Fruit fly (Drosophila melanogaster) whole organism, embryonic: ENCODE data around the gene P58IPK.
A peak's percentile ranks its signal among the peaks of the same experiment; 100 is the strongest.

Experiments used
- Aef1 ChIP-seq: fragments of 200-800 bp; sonication (Bioruptor generic); IDR thresholded peaks from 3 replicates; pipeline ENCODE4 v1.3.6; 2022; ENCODE audit warnings: missing biosample characterization, missing genetic modification characterization
- Asciz ChIP-seq: fragments of 200-800 bp; sonication (Bioruptor generic); optimal IDR thresholded peaks from 2 replicates; lab custom pipeline; 2017; ENCODE audit warnings: missing biosample characterization, mild to moderate bottlenecking, missing genetic modification characterization, missing genetic modification reagents
- Atf-2 ChIP-seq: fragments of 200-800 bp; sonication (Bioruptor generic); optimal IDR thresholded peaks from 2 replicates; lab custom pipeline; 2016; ENCODE audit warnings: missing biosample characterization, missing genetic modification characterization
- BEAF-32 ChIP-seq: fragments of 200-800 bp; sonication (Bioruptor generic); optimal IDR thresholded peaks from 3 replicates; lab custom pipeline; 2017; ENCODE audit warnings: missing biosample characterization, missing genetic modification characterization, mild to moderate bottlenecking, moderate library complexity, missing genetic modification reagents
- Bdp1 ChIP-seq: fragments of 200-800 bp; sonication (Bioruptor generic); optimal IDR thresholded peaks from 3 replicates; lab custom pipeline; 2016; ENCODE audit warnings: missing biosample characterization, missing genetic modification characterization
- CG10209 ChIP-seq: fragments of 200-800 bp; sonication (Bioruptor generic); optimal IDR thresholded peaks from 3 replicates; lab custom pipeline; 2017; ENCODE audit warnings: missing biosample characterization, mild to moderate bottlenecking, missing genetic modification characterization, missing genetic modification reagents
- CG13287 ChIP-seq: fragments of 200-800 bp; sonication (Bioruptor generic); IDR thresholded peaks from 2 replicates; pipeline ENCODE4 v1.3.6; 2022; ENCODE audit warnings: missing biosample characterization, missing genetic modification characterization; ENCODE audit not compliant: partially characterized antibody
- CG14965 ChIP-seq: fragments of 200-800 bp; sonication (Bioruptor generic); optimal IDR thresholded peaks from 2 replicates; lab custom pipeline; 2016; ENCODE audit warnings: missing biosample characterization, missing genetic modification characterization, borderline replicate concordance
- CG15011 ChIP-seq: fragments of 200-800 bp; sonication (Bioruptor generic); optimal IDR thresholded peaks from 3 replicates; lab custom pipeline; 2018; ENCODE audit warnings: missing biosample characterization, mild to moderate bottlenecking, missing genetic modification characterization
- CG17912 ChIP-seq: fragments of 200-800 bp; sonication (Bioruptor generic); optimal IDR thresholded peaks from 2 replicates; lab custom pipeline; 2018; ENCODE audit warnings: missing biosample characterization, mild to moderate bottlenecking, missing genetic modification characterization
- CG2199 ChIP-seq: fragments of 200-800 bp; sonication (Bioruptor generic); IDR thresholded peaks from 3 replicates; pipeline ENCODE4 v1.3.6; 2022; ENCODE audit warnings: missing biosample characterization, missing genetic modification characterization
- CG2712 ChIP-seq: fragments of 200-800 bp; optimal IDR thresholded peaks from 3 replicates; lab custom pipeline; 2019; ENCODE audit warnings: missing biosample characterization, mild to moderate bottlenecking, missing genetic modification characterization, moderate library complexity
- CG4617 ChIP-seq: fragments of 200-800 bp; sonication (Bioruptor generic); optimal IDR thresholded peaks from 3 replicates; lab custom pipeline; 2016; ENCODE audit warnings: missing biosample characterization, missing genetic modification characterization, borderline replicate concordance
- Drgx ChIP-seq: fragments of 200-800 bp; sonication (Bioruptor generic); IDR thresholded peaks from 2 replicates; pipeline ENCODE4 v1.3.6; 2022; ENCODE audit warnings: missing biosample characterization, missing genetic modification characterization
- MESR4 ChIP-seq: fragments of 200-800 bp; sonication (Bioruptor generic); optimal IDR thresholded peaks from 2 replicates; lab custom pipeline; 2018; ENCODE audit warnings: missing biosample characterization, mild to moderate bottlenecking, missing genetic modification characterization, moderate library complexity
- Med ChIP-seq: fragments of 200-800 bp; sonication (Bioruptor generic); peaks from one replicate; lab custom pipeline; 2016; ENCODE audit warnings: missing biosample characterization, missing genetic modification characterization, mild to moderate bottlenecking, inconsistent platforms, moderate library complexity
- Pdp1 ChIP-seq, 2 experiments: fragments of 200-800 bp; sonication (Bioruptor generic); optimal IDR thresholded peaks; 3 replicates each; lab custom pipeline; 2016; ENCODE audit warnings: missing biosample characterization in 2 of 2, missing genetic modification characterization in 2 of 2, mild to moderate bottlenecking in 1 of 2, moderate library complexity in 1 of 2
- Vsx1 ChIP-seq: fragments of 200-800 bp; sonication (Bioruptor generic); optimal IDR thresholded peaks from 2 replicates; lab custom pipeline; 2017; ENCODE audit warnings: missing biosample characterization, mild to moderate bottlenecking, missing genetic modification characterization, missing genetic modification reagents
- abd-A ChIP-seq: fragments of 200-800 bp; sonication (Bioruptor generic); optimal IDR thresholded peaks from 3 replicates; lab custom pipeline; 2019; ENCODE audit warnings: missing biosample characterization, mild to moderate bottlenecking, missing genetic modification characterization, moderate library complexity
- amos ChIP-seq: fragments of 200-800 bp; sonication (Bioruptor generic); IDR thresholded peaks from 2 replicates; pipeline ENCODE4 v1.3.6; 2022; ENCODE audit warnings: missing biosample characterization, missing genetic modification characterization; ENCODE audit not compliant: partially characterized antibody
- ash1 ChIP-seq: fragments of 200-800 bp; sonication (Bioruptor generic); optimal IDR thresholded peaks from 2 replicates; lab custom pipeline; 2018; ENCODE audit warnings: missing biosample characterization, mild to moderate bottlenecking, missing genetic modification characterization
- cg ChIP-seq: fragments of 200-800 bp; sonication (Bioruptor generic); optimal IDR thresholded peaks from 3 replicates; lab custom pipeline; 2019; ENCODE audit warnings: missing biosample characterization, mild to moderate bottlenecking, missing genetic modification characterization, moderate library complexity
- chinmo ChIP-seq: fragments of 200-800 bp; sonication (Bioruptor generic); IDR thresholded peaks from 4 replicates; pipeline ENCODE4 v1.3.6; 2022; ENCODE audit warnings: missing biosample characterization, missing genetic modification characterization; ENCODE audit not compliant: partially characterized antibody
- ci ChIP-seq: fragments of 200-800 bp; sonication (Bioruptor generic); IDR thresholded peaks from 3 replicates; pipeline ENCODE4 v1.3.6; 2022; ENCODE audit warnings: missing biosample characterization, missing genetic modification characterization
- dm ChIP-seq: fragments of 200-800 bp; sonication (Bioruptor generic); optimal IDR thresholded peaks from 3 replicates; lab custom pipeline; 2016; ENCODE audit warnings: missing biosample characterization, missing genetic modification characterization
- fd3F ChIP-seq: fragments of 200-800 bp; sonication (Bioruptor generic); optimal IDR thresholded peaks from 2 replicates; lab custom pipeline; 2018; ENCODE audit warnings: missing biosample characterization, mild to moderate bottlenecking, missing genetic modification characterization, moderate library complexity
- gcm ChIP-seq: fragments of 200-800 bp; sonication (Bioruptor generic); optimal IDR thresholded peaks from 2 replicates; lab custom pipeline; 2019; ENCODE audit warnings: missing biosample characterization, mild to moderate bottlenecking, missing genetic modification characterization, moderate library complexity
- grn ChIP-seq: fragments of 200-800 bp; sonication (Bioruptor generic); optimal IDR thresholded peaks from 3 replicates; lab custom pipeline; 2017; ENCODE audit warnings: missing biosample characterization, missing genetic modification characterization
- kni ChIP-seq: fragments of 200-800 bp; sonication (Bioruptor generic); optimal IDR thresholded peaks from 3 replicates; lab custom pipeline; 2017; ENCODE audit warnings: mild to moderate bottlenecking, missing biosample characterization, missing genetic modification reagents, missing genetic modification characterization
- lov ChIP-seq, 2 experiments: fragments of 200-800 bp in 1 of 2; fragments of >200 bp in 1 of 2; sonication (Bioruptor generic) in 1 of 2; IDR thresholded peaks in 1 of 2; optimal IDR thresholded peaks in 1 of 2; 2 replicates in 1 of 2; 3 replicates in 1 of 2; pipeline versions ENCODE4 v1.3.6 to Lab custom; 2017 to 2022; ENCODE audit warnings: missing biosample characterization in 1 of 2, missing genetic modification characterization in 1 of 2
- mam ChIP-seq: fragments of 200-800 bp; sonication (Bioruptor generic); optimal IDR thresholded peaks from 3 replicates; lab custom pipeline; 2016; ENCODE audit warnings: missing biosample characterization, missing genetic modification characterization
- nerfin-2 ChIP-seq: fragments of 200-800 bp; sonication (Bioruptor generic); IDR thresholded peaks from 2 replicates; pipeline ENCODE4 v1.3.6; 2022; ENCODE audit warnings: missing biosample characterization, missing genetic modification characterization; ENCODE audit not compliant: partially characterized antibody
- nmo ChIP-seq: fragments of 200-800 bp; sonication (Bioruptor generic); optimal IDR thresholded peaks from 2 replicates; lab custom pipeline; 2018; ENCODE audit warnings: missing biosample characterization, mild to moderate bottlenecking, missing genetic modification characterization, moderate library complexity
- nom ChIP-seq: fragments of 200-800 bp; sonication (Bioruptor generic); optimal IDR thresholded peaks from 2 replicates; lab custom pipeline; 2017; ENCODE audit warnings: missing biosample characterization, missing genetic modification characterization, mild to moderate bottlenecking, moderate library complexity, missing genetic modification reagents
- pb ChIP-seq: fragments of 200-800 bp; sonication (Bioruptor generic); optimal IDR thresholded peaks from 3 replicates; lab custom pipeline; 2016; ENCODE audit warnings: missing biosample characterization, missing genetic modification characterization
- pho ChIP-seq: fragments of 200-800 bp; sonication (Bioruptor generic); optimal IDR thresholded peaks from 2 replicates; lab custom pipeline; 2016; ENCODE audit warnings: missing biosample characterization, missing genetic modification characterization
- pros ChIP-seq: fragments of 200-800 bp; sonication (Bioruptor generic); optimal IDR thresholded peaks from 3 replicates; lab custom pipeline; 2019; ENCODE audit warnings: missing biosample characterization, mild to moderate bottlenecking, missing genetic modification characterization, moderate library complexity
- psq ChIP-seq: fragments of 200-800 bp; sonication (Bioruptor generic); optimal IDR thresholded peaks from 2 replicates; lab custom pipeline; 2017; ENCODE audit warnings: missing biosample characterization, missing genetic modification characterization
- sens-2 ChIP-seq: fragments of 200-800 bp; sonication (Bioruptor generic); IDR thresholded peaks from 2 replicates; pipeline ENCODE4 v1.3.6; 2022; ENCODE audit warnings: missing biosample characterization, missing genetic modification characterization
- sqz ChIP-seq: fragments of 200-800 bp; sonication (Bioruptor generic); optimal IDR thresholded peaks from 3 replicates; lab custom pipeline; 2018; ENCODE audit warnings: missing biosample characterization, mild to moderate bottlenecking, missing genetic modification characterization
- sug ChIP-seq: fragments of 200-800 bp; optimal IDR thresholded peaks from 2 replicates; lab custom pipeline; 2019; ENCODE audit warnings: missing biosample characterization, mild to moderate bottlenecking, missing genetic modification characterization, moderate library complexity
- vvl ChIP-seq: fragments of 200-800 bp; sonication (Bioruptor generic); IDR thresholded peaks from 2 replicates; pipeline ENCODE4 v1.3.6; 2022; ENCODE audit warnings: missing biosample characterization, missing genetic modification characterization

Gene P58IPK

dm6 chr3R:9593408-9594250 is 6.9 kb downstream of the P58IPK start (continued):
- TF ChIP-seq Pdp1 (GFP tag; optimal IDR thresholded peaks at IDR 0.05; lab: Kevin White, UChicago) (peak in 1 of 2 experiments; percentile 62), Med (GFP tag; lab: Kevin White, UChicago) (peak; percentile 31), Asciz (GFP tag; lab: Kevin White, UChicago) (peak; percentile 6), dm (GFP tag; lab: Kevin White, UChicago) (no peak), Drgx (peak; percentile 74), lov (optimal IDR thresholded peaks at IDR 0.05; lab: Kevin White, UChicago) (no peak), lov (GFP tag; IDR thresholded peaks at IDR 0.05; lab: Robert Waterston, UW) (no peak), mam (GFP tag; lab: Kevin White, UChicago) (no peak), Atf-2 (GFP tag; lab: Kevin White, UChicago) (no peak), Vsx1 (GFP tag; lab: Kevin White, UChicago) (no peak), Aef1 (GFP tag; lab: Robert Waterston, UW) (no peak), fd3F (no peak), vvl (GFP tag; lab: Robert Waterston, UW) (peak; percentile 89), sug (tag; lab: Kevin White, UChicago) (no peak), pho (no peak), CG14965 (no peak), gcm (GFP tag; lab: Kevin White, UChicago) (no peak), cg (peak; percentile 72), pros (GFP tag; lab: Kevin White, UChicago) (peak; percentile 22), CG10209 (GFP tag; lab: Kevin White, UChicago) (no peak), BEAF-32 (GFP tag; lab: Kevin White, UChicago) (no peak), MESR4 (no peak), CG2199 (GFP tag; lab: Robert Waterston, UW) (0 out of 3 replicates have a peak, but pooled peaks have one; percentile 8), nerfin-2 (GFP tag; lab: Robert Waterston, UW) (no peak), CG13287 (GFP tag; lab: Robert Waterston, UW) (peak; percentile 22; the same call in 1 of the 2 replicates), chinmo (GFP tag; lab: Robert Waterston, UW) (peak; percentile 99), CG15011 (GFP tag; lab: Kevin White, UChicago) (no peak), ash1 (GFP tag; lab: Kevin White, UChicago) (no peak), abd-A (tag; lab: Kevin White, UChicago) (peak; percentile 76), kni (GFP tag; lab: Kevin White, UChicago) (peak; percentile 73), pb (GFP tag; lab: Kevin White, UChicago) (no peak), ci (GFP tag; lab: Robert Waterston, UW) (no peak), CG2712 (tag; lab: Kevin White, UChicago) (no peak), CG17912 (GFP tag; lab: Kevin White, UChicago) (no peak), CG4617 (GFP tag; lab: Kevin White, UChicago) (no peak), nmo (GFP tag; lab: Kevin White, UChicago) (no peak), Bdp1 (GFP tag; lab: Kevin White, UChicago) (no peak), amos (GFP tag; lab: Robert Waterston, UW) (no peak), sqz (peak; percentile 84), grn (GFP tag; lab: Kevin White, UChicago) (no peak), sens-2 (no peak), psq (GFP tag; lab: Kevin White, UChicago) (no peak), nom (GFP tag; lab: Kevin White, UChicago) (peak; percentile 28)
